Fruit fly (Drosophila melanogaster) whole organism, adult: ENCODE results near the gene Mocs2B.
"Not testable (repeated sequence)": the region's sequence is repeated elsewhere in the genome, so short reads cannot be mapped to it uniquely, and the experiment has no call there.

Source experiments
- CG11617 ChIP-seq: fragments of 200-800 bp; sonication (Bioruptor generic); optimal IDR thresholded peaks from 2 replicates; lab custom pipeline; 2017; ENCODE audit warnings: mild to moderate bottlenecking, missing biosample characterization, missing genetic modification reagents, missing genetic modification characterization
- CG12768 ChIP-seq: fragments of 200-800 bp; sonication (Bioruptor generic); optimal IDR thresholded peaks from 2 replicates; lab custom pipeline; 2017; ENCODE audit warnings: missing biosample characterization, missing genetic modification characterization, mild to moderate bottlenecking, moderate library complexity, missing genetic modification reagents
- CG14711 ChIP-seq: fragments of 200-800 bp; sonication (Bioruptor generic); optimal IDR thresholded peaks from 2 replicates; lab custom pipeline; 2018; ENCODE audit warnings: missing biosample characterization, mild to moderate bottlenecking, missing genetic modification characterization, moderate library complexity
- CG1620 ChIP-seq: fragments of 200-800 bp; sonication (Bioruptor generic); optimal IDR thresholded peaks from 2 replicates; lab custom pipeline; 2016; ENCODE audit warnings: missing biosample characterization, missing genetic modification characterization
- CG33017 ChIP-seq: fragments of 200-800 bp; sonication (Bioruptor generic); optimal IDR thresholded peaks from 2 replicates; lab custom pipeline; 2018; ENCODE audit warnings: missing biosample characterization, mild to moderate bottlenecking, missing genetic modification characterization, moderate library complexity
- CG5204 ChIP-seq: fragments of 200-800 bp; sonication (Bioruptor generic); optimal IDR thresholded peaks from 2 replicates; lab custom pipeline; 2016; ENCODE audit warnings: missing biosample characterization, missing genetic modification characterization
- CG7045 ChIP-seq: fragments of 200-800 bp; sonication (Bioruptor generic); optimal IDR thresholded peaks from 2 replicates; lab custom pipeline; 2017; ENCODE audit warnings: missing biosample characterization, mild to moderate bottlenecking, missing genetic modification characterization
- CG7101 ChIP-seq: fragments of 200-800 bp; sonication (Bioruptor generic); optimal IDR thresholded peaks from 2 replicates; lab custom pipeline; 2018; ENCODE audit warnings: missing biosample characterization, mild to moderate bottlenecking, missing genetic modification characterization, moderate library complexity
- Clk ChIP-seq: fragments of 200-800 bp; sonication (Bioruptor generic); optimal IDR thresholded peaks from 2 replicates; lab custom pipeline; 2017; ENCODE audit warnings: missing biosample characterization, missing genetic modification characterization
- Crg-1 ChIP-seq: fragments of 200-800 bp; sonication (Bioruptor generic); optimal IDR thresholded peaks from 2 replicates; lab custom pipeline; 2016; ENCODE audit warnings: missing biosample characterization, missing genetic modification characterization
- Hr96 ChIP-seq: fragments of 200-800 bp; sonication (Bioruptor generic); optimal IDR thresholded peaks from 2 replicates; lab custom pipeline; 2016; ENCODE audit warnings: missing biosample characterization, missing genetic modification characterization
- Mnt ChIP-seq: fragments of 200-800 bp; sonication (Bioruptor generic); optimal IDR thresholded peaks from 2 replicates; lab custom pipeline; 2016; ENCODE audit warnings: missing biosample characterization, mild to moderate bottlenecking, missing genetic modification characterization
- bab1 ChIP-seq: fragments of 200-800 bp; sonication (Bioruptor generic); optimal IDR thresholded peaks from 3 replicates; lab custom pipeline; 2019; ENCODE audit warnings: missing biosample characterization, mild to moderate bottlenecking, missing genetic modification characterization, moderate library complexity
- cic ChIP-seq: fragments of 200-800 bp; sonication (Bioruptor generic); optimal IDR thresholded peaks from 2 replicates; lab custom pipeline; 2017; ENCODE audit warnings: missing biosample characterization, mild to moderate bottlenecking, missing genetic modification characterization, moderate library complexity
- cnc ChIP-seq, 2 experiments: fragments of >200 bp; optimal IDR thresholded peaks; 2 replicates each; lab custom pipeline; 2017
- kay ChIP-seq: fragments of 200-800 bp; sonication (Bioruptor generic); peaks from one replicate; lab custom pipeline; 2016; ENCODE audit warnings: missing biosample characterization, missing genetic modification characterization, borderline replicate concordance
- ovo ChIP-seq: fragments of 200-800 bp; sonication (Bioruptor generic); optimal IDR thresholded peaks from 2 replicates; lab custom pipeline; 2016; ENCODE audit warnings: missing biosample characterization, missing genetic modification characterization
- pad ChIP-seq: fragments of 200-800 bp; sonication (Bioruptor generic); optimal IDR thresholded peaks from 3 replicates; lab custom pipeline; 2017; ENCODE audit warnings: missing biosample characterization, missing genetic modification characterization, mild to moderate bottlenecking, moderate library complexity, missing genetic modification reagents
- tj ChIP-seq: fragments of 200-800 bp; sonication (Bioruptor generic); optimal IDR thresholded peaks from 3 replicates; lab custom pipeline; 2017; ENCODE audit warnings: missing biosample characterization, mild to moderate bottlenecking, missing genetic modification characterization, moderate library complexity
- toe ChIP-seq: fragments of 200-800 bp; sonication (Bioruptor generic); optimal IDR thresholded peaks from 2 replicates; lab custom pipeline; 2016; ENCODE audit warnings: missing biosample characterization, missing genetic modification characterization

Gene Mocs2B

dm6 chr3R:25166788-25167187 lies 39.6 kb upstream of the Mocs2B start:
- no peak for TF ChIP-seq toe
- TF ChIP-seq CG7045, result no peak

dm6 chr3R:25161520-25161919 lies 34.4 kb upstream of the Mocs2B start:
- TF ChIP-seq ovo (GFP tag; lab: Kevin White, UChicago) (no peak), CG7045 (no peak), tj (GFP tag; lab: Kevin White, UChicago) (no peak), CG11617 (no peak), CG12768 (GFP tag; lab: Kevin White, UChicago) (no peak), cnc (optimal IDR thresholded peaks at IDR 0.05; lab: Kevin White, UChicago) (no peak), CG33017 (no peak), Clk (GFP tag; lab: Kevin White, UChicago) (no peak), CG7101 (tag; lab: Kevin White, UChicago) (no peak), CG1620 (GFP tag; lab: Kevin White, UChicago) (no peak), kay (no peak), Mnt (GFP tag; lab: Kevin White, UChicago) (no peak), CG5204 (GFP tag; lab: Kevin White, UChicago) (no peak), pad (GFP tag; lab: Kevin White, UChicago) (no peak), CG14711 (tag; lab: Kevin White, UChicago) (no peak), cic (GFP tag; lab: Kevin White, UChicago) (no peak), Crg-1 (GFP tag; lab: Kevin White, UChicago) (no peak), toe (no peak), Hr96 (no peak), bab1 (GFP tag; lab: Kevin White, UChicago) (no peak)

- no peak for TF ChIP-seq Crg-1 (GFP tag; lab: Kevin White, UChicago)
- TF ChIP-seq CG1620 (GFP tag; lab: Kevin White, UChicago), result no peak
- no peak for TF ChIP-seq pad (GFP tag; lab: Kevin White, UChicago)
- TF ChIP-seq Hr96, result no peak
- no peak for TF ChIP-seq CG12768 (GFP tag; lab: Kevin White, UChicago)
- TF ChIP-seq CG11617, result no peak
- TF ChIP-seq CG7101 (tag; lab: Kevin White, UChicago), result peak; percentile 11
- TF ChIP-seq tj (GFP tag; lab: Kevin White, UChicago), result no peak
- no peak for TF ChIP-seq CG5204 (GFP tag; lab: Kevin White, UChicago)
- peak; percentile 70 for TF ChIP-seq kay
- no peak for TF ChIP-seq Clk (GFP tag; lab: Kevin White, UChicago)
- no peak for TF ChIP-seq cnc (optimal IDR thresholded peaks at IDR 0.05; lab: Kevin White, UChicago)
- TF ChIP-seq bab1 (GFP tag; lab: Kevin White, UChicago), result no peak
Observed at dm6 chr3R:25152342-25152741, 25.2 kb upstream of the Mocs2B start.

- peak; percentile 28 for TF ChIP-seq Mnt (GFP tag; lab: Kevin White, UChicago)
- TF ChIP-seq CG5204 (GFP tag; lab: Kevin White, UChicago), result no peak
- TF ChIP-seq CG11617, result no peak
Observed at dm6 chr3R:25137565-25138367, 10.6 kb upstream of the Mocs2B start, which contains the start of gene danr. danr (plus strand) TSS chr3R:25138072.

dm6 chr3R:25131042-25131441 lies 3.9 kb upstream of the Mocs2B start, which contains the start of gene Bili:
Bili (plus strand) TSS chr3R:25131306.
- not testable (repeated sequence) for TF ChIP-seq cic (GFP tag; lab: Kevin White, UChicago); toe; Clk (GFP tag; lab: Kevin White, UChicago)

dm6 chr3R:25126823-25127222 lies 336 bp downstream of the Mocs2B start:
- TF ChIP-seq pad (GFP tag; lab: Kevin White, UChicago) (no peak), CG5204 (GFP tag; lab: Kevin White, UChicago) (no peak), Crg-1 (GFP tag; lab: Kevin White, UChicago) (no peak), Clk (GFP tag; lab: Kevin White, UChicago) (no peak), CG12768 (GFP tag; lab: Kevin White, UChicago) (no peak), CG14711 (tag; lab: Kevin White, UChicago) (no peak), bab1 (GFP tag; lab: Kevin White, UChicago) (no peak), tj (GFP tag; lab: Kevin White, UChicago) (no peak), CG7101 (tag; lab: Kevin White, UChicago) (no peak), kay (no peak), cic (GFP tag; lab: Kevin White, UChicago) (no peak), CG7045 (no peak), Hr96 (no peak), Mnt (GFP tag; lab: Kevin White, UChicago) (no peak)

dm6 chr3R:25123262-25123661 lies 3.9 kb downstream of the Mocs2B start, which contains the start of gene vig2:
vig2 (plus strand) TSS chr3R:25123373.
- TF ChIP-seq Mnt (GFP tag; lab: Kevin White, UChicago) (peak; percentile 32), Hr96 (peak; percentile 48), CG7045 (peak; percentile 61), CG11617 (peak; percentile 61), Crg-1 (GFP tag; lab: Kevin White, UChicago) (peak; percentile 36), CG12768 (GFP tag; lab: Kevin White, UChicago) (peak; percentile 31), CG1620 (GFP tag; lab: Kevin White, UChicago) (peak; percentile 62), CG5204 (GFP tag; lab: Kevin White, UChicago) (peak; percentile 33), CG33017 (peak; percentile 4), CG7101 (tag; lab: Kevin White, UChicago) (peak; percentile 47), tj (GFP tag; lab: Kevin White, UChicago) (peak; percentile 7), pad (GFP tag; lab: Kevin White, UChicago) (peak; percentile 32), ovo (GFP tag; lab: Kevin White, UChicago) (peak; percentile 37), bab1 (GFP tag; lab: Kevin White, UChicago) (peak; percentile 14)
